Worm (Caenorhabditis elegans) whole organism, mixed stage, embryonic: ENCODE results near the gene smgl-2.

Experiments
- cnd-1 ChIP-seq: fragments of 200-800 bp; sonication (Bioruptor generic); optimal IDR thresholded peaks from 2 replicates; lab custom pipeline; 2018; ENCODE audit warnings: mild to moderate bottlenecking, missing genetic modification characterization, missing compliant biosample characterization
- flh-1 ChIP-seq: fragments of 200-800 bp; sonication (Bioruptor generic); optimal IDR thresholded peaks from 2 replicates; lab custom pipeline; 2018; ENCODE audit warnings: mild to moderate bottlenecking, missing genetic modification characterization, moderate library complexity, missing compliant biosample characterization
- lin-13 ChIP-seq: fragments of 150-350 bp; optimal IDR thresholded peaks from 2 replicates; lab custom pipeline; 2014; ENCODE audit warnings: missing biosample characterization, missing genetic modification characterization
- lsy-2 ChIP-seq: fragments of 150-350 bp; optimal IDR thresholded peaks from 2 replicates; lab custom pipeline; 2014; ENCODE audit warnings: missing biosample characterization, missing genetic modification characterization
- mep-1 ChIP-seq: fragments of 150-350 bp; optimal IDR thresholded peaks from 2 replicates; lab custom pipeline; 2017; ENCODE audit warnings: missing biosample characterization, missing genetic modification reagents, missing genetic modification characterization, inconsistent platforms
- nhr-12 ChIP-seq: fragments of 150-350 bp; optimal IDR thresholded peaks from 2 replicates; lab custom pipeline; 2014; ENCODE audit warnings: missing biosample characterization, missing genetic modification characterization
- nhr-237 ChIP-seq: fragments of 150-350 bp; optimal IDR thresholded peaks from 2 replicates; lab custom pipeline; 2014; ENCODE audit warnings: missing biosample characterization, missing genetic modification characterization
- pha-4 ChIP-seq: fragments of 150-350 bp; optimal IDR thresholded peaks from 2 replicates; lab custom pipeline; 2018; ENCODE audit warnings: missing biosample characterization, missing genetic modification reagents, missing genetic modification characterization
- snpc-4 ChIP-seq: fragments of 150-350 bp; optimal IDR thresholded peaks from 2 replicates; lab custom pipeline; 2014; ENCODE audit warnings: missing biosample characterization, missing genetic modification characterization
- sptf-1 ChIP-seq: sonication (generic microtip); optimal IDR thresholded peaks from 2 replicates; lab custom pipeline; 2017; ENCODE audit warnings: mild to moderate bottlenecking, missing genetic modification characterization, moderate library complexity, missing compliant biosample characterization
- tbx-8 ChIP-seq: fragments of 200-800 bp; sonication (Bioruptor generic); optimal IDR thresholded peaks from 2 replicates; lab custom pipeline; 2018; ENCODE audit warnings: mild to moderate bottlenecking, missing genetic modification characterization, moderate library complexity, missing compliant biosample characterization
- unc-120 ChIP-seq: sonication (generic microtip); optimal IDR thresholded peaks from 2 replicates; lab custom pipeline; 2017; ENCODE audit warnings: missing genetic modification characterization, missing compliant biosample characterization; ENCODE audit not compliant: poor library complexity, severe bottlenecking
- unc-62 ChIP-seq: fragments of 150-350 bp; optimal IDR thresholded peaks from 2 replicates; lab custom pipeline; 2014; ENCODE audit warnings: missing biosample characterization, missing genetic modification reagents, missing genetic modification characterization

DNA sequence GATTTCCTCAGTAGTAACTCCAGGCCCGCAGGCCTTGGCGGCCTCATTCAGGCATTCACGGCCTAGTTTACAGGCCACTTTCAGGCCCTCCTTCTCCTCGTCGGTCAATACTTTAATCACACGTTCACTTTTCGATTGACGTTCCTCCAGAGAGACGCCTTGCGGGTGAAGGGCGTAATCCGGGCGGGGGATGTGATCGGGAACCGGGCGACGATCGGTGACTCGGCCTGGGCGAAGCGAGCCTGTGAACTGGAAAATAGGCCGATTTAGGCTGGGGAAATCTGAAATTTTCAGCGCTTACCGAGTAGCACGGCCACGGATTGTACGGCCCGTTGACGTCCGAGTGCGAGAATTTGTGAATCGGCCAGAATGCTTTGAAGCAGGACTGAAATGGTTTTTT, 39.7 kb upstream of the smgl-2 start:
- TF ChIP-seq lsy-2 (tag; lab: Kevin White, UChicago), result no peak
- no peak for TF ChIP-seq sptf-1
- no peak for TF ChIP-seq unc-120
- no peak for TF ChIP-seq nhr-12 (tag; lab: Kevin White, UChicago)
- no peak for TF ChIP-seq lin-13 (tag; lab: Kevin White, UChicago)
- no peak for TF ChIP-seq unc-62 (GFP tag; lab: Kevin White, UChicago)
- TF ChIP-seq pha-4 (tag; lab: Kevin White, UChicago), result no peak
- no peak for TF ChIP-seq mep-1 (tag; lab: Kevin White, UChicago)
- no peak for TF ChIP-seq cnd-1 (tag; lab: Kevin White, UChicago)
- no peak for TF ChIP-seq nhr-237 (tag; lab: Kevin White, UChicago)
- no peak for TF ChIP-seq flh-1
- TF ChIP-seq tbx-8, result no peak
- TF ChIP-seq snpc-4 (tag; lab: Kevin White, UChicago), result no peak
